Worm (Caenorhabditis elegans): ENCODE measurements around the gene F35F10.1.

DNA sequence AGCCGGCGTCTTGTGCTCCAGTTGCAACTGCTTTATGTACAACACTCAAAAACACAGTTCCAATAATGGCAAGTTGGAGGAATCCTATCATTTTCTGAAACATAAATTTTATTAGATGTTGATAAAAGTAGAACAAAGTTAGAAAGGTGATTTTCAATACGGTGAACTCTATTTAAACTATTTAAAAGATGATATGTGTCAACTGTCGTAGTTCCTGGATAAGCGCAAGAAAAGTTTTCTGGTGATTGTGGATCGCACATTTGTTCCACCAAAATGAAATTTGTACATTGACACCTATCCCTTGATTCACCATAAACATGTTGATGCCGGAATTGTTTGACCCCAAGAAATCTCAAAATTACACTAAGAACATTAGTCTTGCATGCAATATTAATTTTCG, 15.9 kb downstream of the F35F10.1 start, which contains the start of gene C17B7.9:
- TF ChIP-seq ama-1 (optimal IDR thresholded peaks at IDR 0.05) (no peak), ceh-13 (GFP tag; optimal IDR thresholded peaks at IDR 0.05) (no peak), B0310.2 (tag; optimal IDR thresholded peaks at IDR 0.05) (no peak), tra-4 (tag; optimal IDR thresholded peaks at IDR 0.05) (no peak), flt-1 (GFP tag; IDR thresholded peaks at IDR 0.05) (no peak), tbx-37 (GFP tag; conservative IDR thresholded peaks at IDR 0.05) (no peak), tbx-11 (GFP tag; IDR thresholded peaks at IDR 0.05) (no peak)

Data from whole organism, early embryonic.